Fruit fly (Drosophila melanogaster) whole organism, embryonic: Measurements from ENCODE around the gene salr.

Experiments
- CG14710 ChIP-seq: fragments of 200-800 bp; sonication (Bioruptor generic); optimal IDR thresholded peaks from 3 replicates; lab custom pipeline; 2019; ENCODE audit warnings: missing biosample characterization, mild to moderate bottlenecking, missing genetic modification characterization, moderate library complexity
- CG15479 ChIP-seq: fragments of 200-800 bp; sonication (Bioruptor generic); optimal IDR thresholded peaks from 3 replicates; lab custom pipeline; 2019; ENCODE audit warnings: missing biosample characterization, mild to moderate bottlenecking, missing genetic modification characterization, moderate library complexity
- ac ChIP-seq: fragments of 200-800 bp; sonication (Bioruptor generic); optimal IDR thresholded peaks from 3 replicates; lab custom pipeline; 2017; ENCODE audit warnings: missing biosample characterization, mild to moderate bottlenecking, missing genetic modification characterization
- usp ChIP-seq: fragments of >200 bp; optimal IDR thresholded peaks from 2 replicates; lab custom pipeline; 2017; ENCODE audit warnings: missing biosample characterization, missing genetic modification characterization

Gene salr

dm6 chr2L:11418721-11419120 lies 60.0 kb downstream of the salr start:
- TF ChIP-seq CG15479 (GFP tag; lab: Kevin White, UChicago) = peak; percentile 99
- TF ChIP-seq ac (GFP tag; lab: Kevin White, UChicago) = peak; percentile 2
- no peak for TF ChIP-seq usp
- peak; percentile 18 for TF ChIP-seq CG14710
